Worm (Caenorhabditis elegans): Measurements from ENCODE around the gene srh-104.

The srh-104 gene

ce11 chrV:16195379-16195778, 48.6 kb downstream of the srh-104 start, which contains the start of gene rabr-3:
Gene rabr-3 (plus strand): TSS chrV:16195679.
- TF ChIP-seq tra-4 (tag; optimal IDR thresholded peaks at IDR 0.05) = no peak
- no peak for TF ChIP-seq hmg-4 (GFP tag; optimal IDR thresholded peaks at IDR 0.05)
- TF ChIP-seq hmbx-1 (tag; optimal IDR thresholded peaks at IDR 0.05) = no peak

ce11 chrV:16194639-16195038, 49.3 kb downstream of the srh-104 start, which contains the start of gene rabr-4:
Gene rabr-4 (plus strand): TSS chrV:16194939.
- no peak for TF ChIP-seq ceh-13 (GFP tag; optimal IDR thresholded peaks at IDR 0.05)
- TF ChIP-seq F13C5.2 (tag; optimal IDR thresholded peaks at IDR 0.05) = no peak
- no peak for TF ChIP-seq hmbx-1 (tag; optimal IDR thresholded peaks at IDR 0.05)
- TF ChIP-seq pes-1 (GFP tag; IDR thresholded peaks at IDR 0.05) = no peak

Data from whole organism, early embryonic.